Fruit fly (Drosophila melanogaster): ENCODE data around the gene beat-Vb.

Gene beat-Vb

dm6 chr3R:12980628-12981219 lies 64.9 kb downstream of the beat-Vb start, which contains the start of gene Paip2 (continued):
- TF ChIP-seq Dip3 (GFP tag; optimal IDR thresholded peaks at IDR 0.05) (peak; percentile 9), vnd (GFP tag; IDR thresholded peaks at IDR 0.05; ENCODE audit: partially characterized antibody) (peak; percentile 98), CG31441 (GFP tag; IDR thresholded peaks at IDR 0.05) (0 out of 2 replicates have a peak, but pooled peaks have one; percentile 19), Sox102F (GFP tag; optimal IDR thresholded peaks at IDR 0.05) (no peak), CG6813 (GFP tag; optimal IDR thresholded peaks at IDR 0.05) (no peak), Hmx (GFP tag; optimal IDR thresholded peaks at IDR 0.05) (no peak), CG12391 (tag; optimal IDR thresholded peaks at IDR 0.05) (peak; percentile 40), CG13894 (tag; optimal IDR thresholded peaks at IDR 0.05) (peak; percentile 21), CG9437 (GFP tag; optimal IDR thresholded peaks at IDR 0.05) (no peak), Antp (GFP tag; optimal IDR thresholded peaks at IDR 0.05) (no peak), CG17912 (GFP tag; optimal IDR thresholded peaks at IDR 0.05) (no peak), CG15011 (GFP tag; optimal IDR thresholded peaks at IDR 0.05) (no peak), HLH3B (GFP tag; IDR thresholded peaks at IDR 0.05) (no peak), Rx (GFP tag; IDR thresholded peaks at IDR 0.05) (no peak), CG9932 (GFP tag; IDR thresholded peaks at IDR 0.05) (peak; percentile 42; the same call in 1 of the 2 replicates), sna (GFP tag; IDR thresholded peaks at IDR 0.05; ENCODE audit: partially characterized antibody) (peak; percentile 99), CG1529 (GFP tag; optimal IDR thresholded peaks at IDR 0.05) (no peak), kni (GFP tag; optimal IDR thresholded peaks at IDR 0.05) (no peak), al (GFP tag; IDR thresholded peaks at IDR 0.05) (0 out of 2 replicates have a peak, but pooled peaks have one; percentile 24), kah (GFP tag; optimal IDR thresholded peaks at IDR 0.05) (no peak), CG6765 (GFP tag; optimal IDR thresholded peaks at IDR 0.05) (no peak), CG17328 (GFP tag; IDR thresholded peaks at IDR 0.05) (no peak), E2f1 (GFP tag; IDR thresholded peaks at IDR 0.05) (no peak), B-H2 (GFP tag; optimal IDR thresholded peaks at IDR 0.05) (no peak), grau (tag; optimal IDR thresholded peaks at IDR 0.05) (peak; percentile 15), CG2116 (GFP tag; optimal IDR thresholded peaks at IDR 0.05) (peak; percentile 90), Hmr (GFP tag; optimal IDR thresholded peaks at IDR 0.05) (no peak), CG10321 (GFP tag; IDR thresholded peaks at IDR 0.05) (no peak), salm (tag; optimal IDR thresholded peaks at IDR 0.05) (no peak), sr (GFP tag; IDR thresholded peaks at IDR 0.05) (no peak), CG11723 (GFP tag; optimal IDR thresholded peaks at IDR 0.05) (no peak), CG4360 (GFP tag; IDR thresholded peaks at IDR 0.05) (no peak; the same call in 1 of the 2 replicates), CG2712 (tag; optimal IDR thresholded peaks at IDR 0.05) (peak; percentile 60), pum (GFP tag; optimal IDR thresholded peaks at IDR 0.05) (no peak), Stat92E (GFP tag; optimal IDR thresholded peaks at IDR 0.05) (peak in 1 of 3 experiments; percentile 77), CG4424 (GFP tag; optimal IDR thresholded peaks at IDR 0.05) (peak; percentile 4), gem (tag; optimal IDR thresholded peaks at IDR 0.05) (peak; percentile 25), hb (GFP tag; IDR thresholded peaks at IDR 0.05; ENCODE audit: partially characterized antibody) (peak; percentile 98), stc (GFP tag; IDR thresholded peaks at IDR 0.05) (no peak), dm (GFP tag; optimal IDR thresholded peaks at IDR 0.05) (peak; percentile 39), CG6272 (GFP tag; IDR thresholded peaks at IDR 0.05) (peak; percentile 45; the same call in 1 of the 2 replicates), ase (GFP tag; IDR thresholded peaks at IDR 0.05) (no peak), disco-r (GFP tag; optimal IDR thresholded peaks at IDR 0.05) (no peak), lab (GFP tag; optimal IDR thresholded peaks at IDR 0.05) (no peak), CG14014 (GFP tag; IDR thresholded peaks at IDR 0.05) (no peak; the same call in 1 of the 2 replicates), CG7271 (tag; optimal IDR thresholded peaks at IDR 0.05) (no peak), CG4328 (GFP tag; optimal IDR thresholded peaks at IDR 0.05) (no peak), Lim3 (GFP tag; IDR thresholded peaks at IDR 0.05) (no peak), NC2α (GFP tag; optimal IDR thresholded peaks at IDR 0.05) (no peak), peb (GFP tag; IDR thresholded peaks at IDR 0.05) (no peak)

All from whole organism, embryonic.